Worm (Caenorhabditis elegans) whole organism, mixed stage, embryonic: ENCODE data around the gene zip-12.

Experiments
- M03D4.4 ChIP-seq: sonication (generic microtip); optimal IDR thresholded peaks from 2 replicates; lab custom pipeline; 2017; ENCODE audit warnings: mild to moderate bottlenecking, missing genetic modification characterization, missing compliant biosample characterization
- bed-3 ChIP-seq: fragments of 200-800 bp; sonication (Bioruptor generic); optimal IDR thresholded peaks from 3 replicates; lab custom pipeline; 2018; ENCODE audit warnings: mild to moderate bottlenecking, missing genetic modification characterization, moderate library complexity, missing compliant biosample characterization
- blmp-1 ChIP-seq: fragments of 150-350 bp; optimal IDR thresholded peaks from 2 replicates; lab custom pipeline; 2014; ENCODE audit warnings: missing biosample characterization, missing genetic modification characterization
- ceh-39 ChIP-seq: fragments of 150-350 bp; optimal IDR thresholded peaks from 2 replicates; lab custom pipeline; 2014; ENCODE audit warnings: missing biosample characterization, missing genetic modification characterization
- ceh-43 ChIP-seq: fragments of 200-800 bp; sonication (Bioruptor generic); optimal IDR thresholded peaks from 2 replicates; lab custom pipeline; 2018; ENCODE audit warnings: mild to moderate bottlenecking, missing genetic modification characterization, moderate library complexity, missing compliant biosample characterization
- ceh-83 ChIP-seq: fragments of 200-800 bp; sonication (Bioruptor generic); optimal IDR thresholded peaks from 2 replicates; lab custom pipeline; 2018; ENCODE audit warnings: mild to moderate bottlenecking, missing genetic modification characterization, missing compliant biosample characterization
- ces-1 ChIP-seq: fragments of 150-350 bp; optimal IDR thresholded peaks from 2 replicates; lab custom pipeline; 2014; ENCODE audit warnings: missing biosample characterization, missing genetic modification reagents, missing genetic modification characterization
- cnd-1 ChIP-seq: fragments of 200-800 bp; sonication (Bioruptor generic); optimal IDR thresholded peaks from 2 replicates; lab custom pipeline; 2018; ENCODE audit warnings: mild to moderate bottlenecking, missing genetic modification characterization, missing compliant biosample characterization
- drap-1 ChIP-seq: fragments of 200-800 bp; sonication (Bioruptor generic); optimal IDR thresholded peaks from 3 replicates; lab custom pipeline; 2018; ENCODE audit warnings: mild to moderate bottlenecking, missing genetic modification characterization, missing compliant biosample characterization
- elt-1 ChIP-seq: sonication (generic microtip); optimal IDR thresholded peaks from 2 replicates; lab custom pipeline; 2017; ENCODE audit warnings: missing genetic modification characterization, mild to moderate bottlenecking, missing compliant biosample characterization, antibody characterized with exemption, moderate library complexity, borderline replicate concordance; ENCODE audit not compliant: insufficient read depth
- elt-3 ChIP-seq: fragments of 150-350 bp; optimal IDR thresholded peaks from 2 replicates; lab custom pipeline; 2014; ENCODE audit warnings: missing biosample characterization, missing genetic modification characterization
- flh-1 ChIP-seq: fragments of 200-800 bp; sonication (Bioruptor generic); optimal IDR thresholded peaks from 2 replicates; lab custom pipeline; 2018; ENCODE audit warnings: mild to moderate bottlenecking, missing genetic modification characterization, moderate library complexity, missing compliant biosample characterization
- ham-2 ChIP-seq: fragments of 200-800 bp; sonication (Bioruptor generic); optimal IDR thresholded peaks from 2 replicates; lab custom pipeline; 2018; ENCODE audit warnings: mild to moderate bottlenecking, missing genetic modification characterization, missing compliant biosample characterization
- hlh-1 ChIP-seq: fragments of 150-350 bp; optimal IDR thresholded peaks from 2 replicates; lab custom pipeline; 2014; ENCODE audit warnings: missing biosample characterization, missing genetic modification reagents, missing genetic modification characterization
- lin-13 ChIP-seq: fragments of 150-350 bp; optimal IDR thresholded peaks from 2 replicates; lab custom pipeline; 2014; ENCODE audit warnings: missing biosample characterization, missing genetic modification characterization
- lin-32 ChIP-seq: fragments of 200-800 bp; sonication (Bioruptor generic); optimal IDR thresholded peaks from 2 replicates; lab custom pipeline; 2018; ENCODE audit warnings: mild to moderate bottlenecking, missing genetic modification characterization, missing compliant biosample characterization
- lsy-2 ChIP-seq: fragments of 150-350 bp; optimal IDR thresholded peaks from 2 replicates; lab custom pipeline; 2014; ENCODE audit warnings: missing biosample characterization, missing genetic modification characterization
- mab-5 ChIP-seq: fragments of 150-350 bp; optimal IDR thresholded peaks from 2 replicates; lab custom pipeline; 2014; ENCODE audit warnings: missing biosample characterization, missing genetic modification characterization
- mep-1 ChIP-seq: fragments of 150-350 bp; optimal IDR thresholded peaks from 2 replicates; lab custom pipeline; 2017; ENCODE audit warnings: missing biosample characterization, missing genetic modification reagents, missing genetic modification characterization, inconsistent platforms
- mls-2 ChIP-seq: sonication (generic microtip); optimal IDR thresholded peaks from 2 replicates; lab custom pipeline; 2016; ENCODE audit warnings: mild to moderate bottlenecking, missing genetic modification characterization, moderate library complexity, missing compliant biosample characterization
- nhr-12 ChIP-seq: fragments of 150-350 bp; optimal IDR thresholded peaks from 2 replicates; lab custom pipeline; 2014; ENCODE audit warnings: missing biosample characterization, missing genetic modification characterization
- nhr-237 ChIP-seq: fragments of 150-350 bp; optimal IDR thresholded peaks from 2 replicates; lab custom pipeline; 2014; ENCODE audit warnings: missing biosample characterization, missing genetic modification characterization
- nhr-28 ChIP-seq: fragments of 150-350 bp; optimal IDR thresholded peaks from 2 replicates; lab custom pipeline; 2014; ENCODE audit warnings: missing biosample characterization, missing genetic modification characterization
- nhr-76 ChIP-seq: sonication (generic microtip); optimal IDR thresholded peaks from 2 replicates; lab custom pipeline; 2017; ENCODE audit warnings: missing biosample characterization, missing genetic modification characterization
- pha-4 ChIP-seq: fragments of 150-350 bp; optimal IDR thresholded peaks from 2 replicates; lab custom pipeline; 2018; ENCODE audit warnings: missing biosample characterization, missing genetic modification reagents, missing genetic modification characterization
- sem-2 ChIP-seq: fragments of 200-800 bp; sonication (Bioruptor generic); optimal IDR thresholded peaks from 2 replicates; lab custom pipeline; 2018; ENCODE audit warnings: mild to moderate bottlenecking, missing genetic modification characterization, missing compliant biosample characterization
- sptf-1 ChIP-seq: sonication (generic microtip); optimal IDR thresholded peaks from 2 replicates; lab custom pipeline; 2017; ENCODE audit warnings: mild to moderate bottlenecking, missing genetic modification characterization, moderate library complexity, missing compliant biosample characterization
- tbx-8 ChIP-seq: fragments of 200-800 bp; sonication (Bioruptor generic); optimal IDR thresholded peaks from 2 replicates; lab custom pipeline; 2018; ENCODE audit warnings: mild to moderate bottlenecking, missing genetic modification characterization, moderate library complexity, missing compliant biosample characterization
- unc-120 ChIP-seq: sonication (generic microtip); optimal IDR thresholded peaks from 2 replicates; lab custom pipeline; 2017; ENCODE audit warnings: missing genetic modification characterization, missing compliant biosample characterization; ENCODE audit not compliant: poor library complexity, severe bottlenecking
- unc-39 ChIP-seq: fragments of 150-350 bp; optimal IDR thresholded peaks from 2 replicates; lab custom pipeline; 2014; ENCODE audit warnings: missing biosample characterization, missing genetic modification characterization
- unc-62 ChIP-seq: fragments of 150-350 bp; optimal IDR thresholded peaks from 2 replicates; lab custom pipeline; 2014; ENCODE audit warnings: missing biosample characterization, missing genetic modification reagents, missing genetic modification characterization
- ztf-11 ChIP-seq: fragments of 150-350 bp; optimal IDR thresholded peaks from 2 replicates; lab custom pipeline; 2014; ENCODE audit warnings: missing biosample characterization, missing genetic modification characterization

Gene zip-12

ce11 chrIII:12317492-12317891, 10.2 kb upstream of the zip-12 start:
- TF ChIP-seq nhr-237 (tag; lab: Kevin White, UChicago) (no peak), nhr-12 (no peak), sem-2 (GFP tag; lab: Kevin White, UChicago) (no peak), unc-39 (tag; lab: Kevin White, UChicago) (no peak), lin-32 (GFP tag; lab: Kevin White, UChicago) (no peak), cnd-1 (tag; lab: Kevin White, UChicago) (no peak), ceh-39 (no peak), unc-62 (GFP tag; lab: Kevin White, UChicago) (no peak), mls-2 (tag; lab: Kevin White, UChicago) (no peak), tbx-8 (GFP tag; lab: Kevin White, UChicago) (no peak), unc-120 (no peak), mab-5 (tag; lab: Kevin White, UChicago) (no peak), sptf-1 (no peak), mep-1 (tag; lab: Kevin White, UChicago) (no peak), blmp-1 (tag; lab: Kevin White, UChicago) (no peak), nhr-28 (tag; lab: Kevin White, UChicago) (no peak), flh-1 (GFP tag; lab: Kevin White, UChicago) (no peak), hlh-1 (tag; lab: Kevin White, UChicago) (no peak), ceh-83 (GFP tag; lab: Kevin White, UChicago) (no peak), elt-1 (tag; lab: Kevin White, UChicago) (no peak)

DNA sequence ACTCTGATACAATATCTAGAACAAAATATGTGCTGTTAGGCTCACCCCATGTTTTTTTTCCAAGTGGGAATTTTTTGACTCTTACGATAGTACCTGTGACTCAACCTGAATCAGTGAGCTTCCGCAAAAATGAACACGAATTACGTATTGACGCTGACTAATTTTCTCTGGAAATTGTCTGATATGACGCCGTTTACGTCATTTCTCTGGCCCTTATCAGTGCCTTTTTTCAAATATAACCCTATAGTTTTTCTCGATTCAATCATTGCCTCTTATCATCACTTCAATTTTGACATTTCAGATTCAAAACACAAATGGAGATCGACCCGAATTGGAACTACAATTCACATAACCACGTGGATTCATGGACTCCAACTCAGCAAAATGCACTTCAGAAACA, 8.9 kb upstream of the zip-12 start, which contains the start of gene Y75B8A.28:
Gene Y75B8A.28 (plus strand): TSS at position 296 of the 400 bp plus-strand sequence.
- no peak for TF ChIP-seq nhr-237 (tag; lab: Kevin White, UChicago)
- no peak for TF ChIP-seq sptf-1
- TF ChIP-seq drap-1, result no peak
- no peak for TF ChIP-seq nhr-76
- no peak for TF ChIP-seq hlh-1 (tag; lab: Kevin White, UChicago)
- TF ChIP-seq flh-1 (GFP tag; lab: Kevin White, UChicago), result no peak
- TF ChIP-seq unc-62 (GFP tag; lab: Kevin White, UChicago), result no peak
- TF ChIP-seq blmp-1 (tag; lab: Kevin White, UChicago), result no peak
- no peak for TF ChIP-seq pha-4 (tag; lab: Kevin White, UChicago)
- no peak for TF ChIP-seq bed-3 (GFP tag; lab: Kevin White, UChicago)
- TF ChIP-seq lsy-2 (tag; lab: Kevin White, UChicago), result no peak
- TF ChIP-seq mab-5 (tag; lab: Kevin White, UChicago), result no peak
- no peak for TF ChIP-seq ztf-11
- TF ChIP-seq unc-39 (tag; lab: Kevin White, UChicago), result no peak
- TF ChIP-seq elt-1 (tag; lab: Kevin White, UChicago), result no peak
- no peak for TF ChIP-seq elt-3 (tag; lab: Kevin White, UChicago)

DNA sequence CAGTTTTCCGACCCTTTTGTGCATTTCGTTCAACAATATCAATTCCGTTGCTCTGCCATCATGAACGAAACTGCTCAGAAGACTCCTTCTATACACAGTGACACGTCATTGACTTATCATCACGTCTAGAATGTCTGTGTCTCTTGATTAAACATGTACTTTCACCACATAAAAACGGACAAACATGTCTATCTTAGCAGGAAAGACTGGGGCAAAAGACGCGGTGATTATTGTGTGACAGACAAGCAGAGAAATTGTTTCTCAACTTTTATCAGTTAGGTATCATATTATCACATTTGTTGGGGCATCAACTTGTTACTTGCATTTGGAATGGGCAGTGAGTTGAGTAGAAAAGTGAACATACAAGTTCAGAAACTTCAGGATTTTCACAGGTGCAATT, 2.4 kb upstream of the zip-12 start:
- TF ChIP-seq lin-13 (tag; lab: Kevin White, UChicago) (no peak), mab-5 (tag; lab: Kevin White, UChicago) (no peak), ceh-39 (no peak), lin-32 (GFP tag; lab: Kevin White, UChicago) (no peak), nhr-76 (no peak), hlh-1 (tag; lab: Kevin White, UChicago) (no peak), tbx-8 (GFP tag; lab: Kevin White, UChicago) (no peak), unc-39 (tag; lab: Kevin White, UChicago) (no peak), nhr-12 (no peak), ces-1 (GFP tag; lab: Kevin White, UChicago) (no peak), ceh-43 (GFP tag; lab: Kevin White, UChicago) (no peak), sptf-1 (no peak), unc-120 (no peak), M03D4.4 (tag; lab: Kevin White, UChicago) (no peak), ztf-11 (no peak), flh-1 (GFP tag; lab: Kevin White, UChicago) (no peak)

- TF ChIP-seq drap-1 (no peak), blmp-1 (tag; lab: Kevin White, UChicago) (no peak), mep-1 (tag; lab: Kevin White, UChicago) (no peak), sem-2 (GFP tag; lab: Kevin White, UChicago) (no peak), ham-2 (no peak)
Observed at ce11 chrIII:12331300-12331699, 3.6 kb downstream of the zip-12 start.
